Worm (Caenorhabditis elegans) whole organism, late embryonic: ENCODE data around the gene srr-3.

Experiments used
- ama-1 ChIP-seq: fragments of 150-350 bp; optimal IDR thresholded peaks from 2 replicates; lab custom pipeline; 2014
- ceh-2 ChIP-seq: sonication (generic microtip); optimal IDR thresholded peaks from 2 replicates; lab custom pipeline; 2016; ENCODE audit warnings: missing genotype, missing genetic modification characterization, missing compliant biosample characterization
- ceh-24 ChIP-seq: sonication (generic microtip); optimal IDR thresholded peaks from 2 replicates; lab custom pipeline; 2016; ENCODE audit warnings: mild to moderate bottlenecking, missing genetic modification characterization, missing compliant biosample characterization
- ceh-6 ChIP-seq: fragments of 200-800 bp; sonication (Bioruptor generic); optimal IDR thresholded peaks from 2 replicates; lab custom pipeline; 2018; ENCODE audit warnings: mild to moderate bottlenecking, missing genetic modification characterization, missing compliant biosample characterization
- che-1 ChIP-seq: sonication (generic microtip); optimal IDR thresholded peaks from 2 replicates; lab custom pipeline; 2016; ENCODE audit warnings: mild to moderate bottlenecking, missing genetic modification characterization, missing compliant biosample characterization
- dmd-4 ChIP-seq: sonication (generic microtip); optimal IDR thresholded peaks from 2 replicates; lab custom pipeline; 2016; ENCODE audit warnings: borderline replicate concordance, missing genetic modification characterization, missing compliant biosample characterization
- eyg-1 ChIP-seq: sonication (generic microtip); optimal IDR thresholded peaks from 2 replicates; lab custom pipeline; 2016; ENCODE audit warnings: missing genotype, missing genetic modification characterization, missing compliant biosample characterization
- gmeb-2 ChIP-seq: sonication (generic microtip); optimal IDR thresholded peaks from 2 replicates; lab custom pipeline; 2016; ENCODE audit warnings: missing genetic modification characterization, inconsistent platforms, missing compliant biosample characterization
- hlh-13 ChIP-seq: fragments of 200-800 bp; sonication (Bioruptor generic); optimal IDR thresholded peaks from 2 replicates; lab custom pipeline; 2018; ENCODE audit warnings: mild to moderate bottlenecking, missing genetic modification characterization, missing compliant biosample characterization
- nhr-11 ChIP-seq: fragments of 150-350 bp; optimal IDR thresholded peaks from 2 replicates; lab custom pipeline; 2014; ENCODE audit warnings: missing biosample characterization, missing genetic modification characterization
- pax-1 ChIP-seq: fragments of 150-350 bp; optimal IDR thresholded peaks from 2 replicates; lab custom pipeline; 2014; ENCODE audit warnings: missing biosample characterization, missing genetic modification characterization
- pqm-1 ChIP-seq: sonication (generic microtip); optimal IDR thresholded peaks from 2 replicates; lab custom pipeline; 2016; ENCODE audit warnings: missing genetic modification characterization, missing compliant biosample characterization
- tbx-2 ChIP-seq: sonication (generic microtip); optimal IDR thresholded peaks from 2 replicates; lab custom pipeline; 2016; ENCODE audit warnings: missing genetic modification characterization, missing compliant biosample characterization
- zip-5 ChIP-seq: sonication (generic microtip); optimal IDR thresholded peaks from 2 replicates; lab custom pipeline; 2016; ENCODE audit warnings: missing genetic modification characterization, missing compliant biosample characterization

ce11 chrV:16460866-16461265 lies 47.7 kb downstream of the srr-3 start, which contains the start of gene srh-142:
- TF ChIP-seq zip-5 (no peak), eyg-1 (tag; lab: Kevin White, UChicago) (no peak), ceh-24 (no peak), pqm-1 (tag; lab: Kevin White, UChicago) (no peak), ceh-6 (GFP tag; lab: Kevin White, UChicago) (no peak), gmeb-2 (tag; lab: Kevin White, UChicago) (no peak), dmd-4 (tag; lab: Kevin White, UChicago) (no peak), ama-1 (no peak), ceh-2 (tag; lab: Kevin White, UChicago) (no peak), che-1 (tag; lab: Kevin White, UChicago) (no peak), nhr-11 (tag; lab: Kevin White, UChicago) (no peak), tbx-2 (tag; lab: Kevin White, UChicago) (no peak), hlh-13 (GFP tag; lab: Kevin White, UChicago) (no peak), pax-1 (tag; lab: Kevin White, UChicago) (no peak)
